Comparison of ENCODE assay signal across 1 fruit fly cellular context in genomic region chr3L:11540330-11540702, dm6.
TF ChIP-seq lines count a peak whose summit lies in the region.

No protein-coding gene starts in this region.

TF ChIP-seq in whole organism, embryonic, 481 proteins besides CTCF, POLR2A, EP300 and RAD21 (continued from another document):
- TF ChIP-seq CG17829 (tag; optimal IDR thresholded peaks at IDR 0.05; lab: Kevin White, UChicago) (peak; percentile 25), CG10543 (GFP tag; optimal IDR thresholded peaks at IDR 0.05; lab: Kevin White, UChicago) (peak; percentile 10), Vsx1 (GFP tag; optimal IDR thresholded peaks at IDR 0.05; lab: Kevin White, UChicago) (peak; percentile 80), kay (GFP tag; optimal IDR thresholded peaks at IDR 0.05; lab: Kevin White, UChicago) (peak; percentile 38), CG18619 (GFP tag; optimal IDR thresholded peaks at IDR 0.05; lab: Kevin White, UChicago) (peak; percentile 25), CG7963 (GFP tag; IDR thresholded peaks at IDR 0.05; lab: Robert Waterston, UW; ENCODE audit: partially characterized antibody) (no peak), CG15479 (GFP tag; optimal IDR thresholded peaks at IDR 0.05; lab: Kevin White, UChicago) (no peak), schlank (tag; optimal IDR thresholded peaks at IDR 0.05; lab: Kevin White, UChicago) (no peak), ara (GFP tag; IDR thresholded peaks at IDR 0.05; lab: Robert Waterston, UW) (0 out of 2 replicates have a peak, but pooled peaks have one; percentile 38), CG12942 (GFP tag; optimal IDR thresholded peaks at IDR 0.05; lab: Kevin White, UChicago) (peak; percentile 11), CG15073 (GFP tag; optimal IDR thresholded peaks at IDR 0.05; lab: Kevin White, UChicago) (no peak), CG11696 (GFP tag; IDR thresholded peaks at IDR 0.05; lab: Robert Waterston, UW) (peak; percentile 28; the same call in 1 of the 2 replicates), CG4707 (GFP tag; optimal IDR thresholded peaks at IDR 0.05; lab: Kevin White, UChicago) (peak; percentile 40), ci (GFP tag; IDR thresholded peaks at IDR 0.05; lab: Robert Waterston, UW) (peak; percentile 52; the same call in 2 of the 3 replicates), ems (GFP tag; optimal IDR thresholded peaks at IDR 0.05; lab: Kevin White, UChicago) (no peak)
